Fruit fly (Drosophila melanogaster) whole organism, embryonic: ENCODE data around the gene Vav.

ENCODE experiments used
- Atf3 ChIP-seq: fragments of 200-800 bp; sonication (Bioruptor generic); optimal IDR thresholded peaks from 3 replicates; lab custom pipeline; 2016; ENCODE audit warnings: missing biosample characterization, missing genetic modification characterization
- Atf6 ChIP-seq: fragments of 200-800 bp; sonication (Bioruptor generic); IDR thresholded peaks from 2 replicates; pipeline ENCODE4 v1.3.6; 2022; ENCODE audit warnings: missing biosample characterization, missing genetic modification characterization
- B-H2 ChIP-seq: fragments of 200-800 bp; sonication (Bioruptor generic); optimal IDR thresholded peaks from 2 replicates; lab custom pipeline; 2018; ENCODE audit warnings: missing biosample characterization, mild to moderate bottlenecking, missing genetic modification characterization
- Blimp-1 ChIP-seq: fragments of 200-800 bp; sonication (Bioruptor generic); optimal IDR thresholded peaks from 3 replicates; lab custom pipeline; 2018; ENCODE audit warnings: missing biosample characterization, missing genetic modification characterization, mild to moderate bottlenecking, moderate library complexity, missing genetic modification reagents
- CG11504 ChIP-seq: fragments of 200-800 bp; sonication (Bioruptor generic); optimal IDR thresholded peaks from 3 replicates; lab custom pipeline; 2019; ENCODE audit warnings: missing biosample characterization, mild to moderate bottlenecking, missing genetic modification characterization, moderate library complexity
- CG13296 ChIP-seq: fragments of 200-800 bp; sonication (Bioruptor generic); optimal IDR thresholded peaks from 3 replicates; lab custom pipeline; 2018; ENCODE audit warnings: missing biosample characterization, mild to moderate bottlenecking, missing genetic modification characterization
- CG1529 ChIP-seq: fragments of 200-800 bp; sonication (Bioruptor generic); optimal IDR thresholded peaks from 3 replicates; lab custom pipeline; 2018; ENCODE audit warnings: missing biosample characterization, missing genetic modification characterization
- CG16863 ChIP-seq: fragments of 200-800 bp; sonication (Bioruptor generic); optimal IDR thresholded peaks from 3 replicates; lab custom pipeline; 2016; ENCODE audit warnings: missing biosample characterization, missing genetic modification characterization
- CG17328 ChIP-seq: fragments of 200-800 bp; sonication (Bioruptor generic); IDR thresholded peaks from 2 replicates; pipeline ENCODE4 v1.3.6; 2022; ENCODE audit warnings: missing biosample characterization, missing genetic modification characterization
- CG17361 ChIP-seq: fragments of 200-800 bp; sonication (Bioruptor generic); IDR thresholded peaks from 3 replicates; pipeline ENCODE4 v1.3.6; 2022; ENCODE audit warnings: missing biosample characterization, missing genetic modification characterization
- CG17385 ChIP-seq: fragments of 200-800 bp; sonication (Bioruptor generic); optimal IDR thresholded peaks from 3 replicates; lab custom pipeline; 2018; ENCODE audit warnings: missing biosample characterization, mild to moderate bottlenecking, missing genetic modification characterization
- CG2116 ChIP-seq: fragments of 200-800 bp; sonication (Bioruptor generic); optimal IDR thresholded peaks from 3 replicates; lab custom pipeline; 2018; ENCODE audit warnings: missing biosample characterization, mild to moderate bottlenecking, missing genetic modification characterization
- CG2199 ChIP-seq: fragments of 200-800 bp; sonication (Bioruptor generic); IDR thresholded peaks from 3 replicates; pipeline ENCODE4 v1.3.6; 2022; ENCODE audit warnings: missing biosample characterization, missing genetic modification characterization
- CG3726 ChIP-seq: fragments of 200-800 bp; sonication (Bioruptor generic); IDR thresholded peaks from 3 replicates; pipeline ENCODE4, ENCODE4 v1.3.6; 2022; ENCODE audit warnings: missing biosample characterization, missing genetic modification characterization
- CG4730 ChIP-seq: fragments of 200-800 bp; sonication (Bioruptor generic); IDR thresholded peaks from 2 replicates; pipeline ENCODE4 v1.3.6; 2022; ENCODE audit warnings: missing biosample characterization, missing genetic modification characterization
- CG6254 ChIP-seq: fragments of 200-800 bp; sonication (Bioruptor generic); optimal IDR thresholded peaks from 3 replicates; lab custom pipeline; 2017; ENCODE audit warnings: mild to moderate bottlenecking, missing biosample characterization, missing genetic modification reagents, missing genetic modification characterization
- CG6813 ChIP-seq: fragments of 200-800 bp; sonication (Bioruptor generic); optimal IDR thresholded peaks from 2 replicates; lab custom pipeline; 2017; ENCODE audit warnings: missing biosample characterization, missing genetic modification characterization, mild to moderate bottlenecking, moderate library complexity, missing genetic modification reagents
- CkIIα-i1 ChIP-seq: fragments of 200-800 bp; sonication (Bioruptor generic); IDR thresholded peaks from 2 replicates; pipeline ENCODE4 v1.3.6; 2022; ENCODE audit warnings: missing biosample characterization, missing genetic modification characterization
- CoRest ChIP-seq: fragments of 200-800 bp; sonication (Bioruptor generic); optimal IDR thresholded peaks from 3 replicates; lab custom pipeline; 2018; ENCODE audit warnings: missing biosample characterization, mild to moderate bottlenecking, missing genetic modification characterization, moderate library complexity
- CrebB ChIP-seq: fragments of 200-800 bp; sonication (Bioruptor generic); optimal IDR thresholded peaks from 3 replicates; lab custom pipeline; 2018; ENCODE audit warnings: missing biosample characterization, mild to moderate bottlenecking, missing genetic modification characterization
- D ChIP-seq, 2 experiments: fragments of 200-800 bp in 1 of 2; fragments of >200 bp in 1 of 2; sonication (Bioruptor generic) in 1 of 2; optimal IDR thresholded peaks; 2 replicates in 1 of 2; 3 replicates in 1 of 2; lab custom pipeline; 2017; ENCODE audit warnings: mild to moderate bottlenecking in 1 of 2, missing biosample characterization in 1 of 2, missing genetic modification characterization in 1 of 2, missing genetic modification reagents in 1 of 2
- D19B ChIP-seq: fragments of 200-800 bp; sonication (Bioruptor generic); optimal IDR thresholded peaks from 2 replicates; lab custom pipeline; 2017; ENCODE audit warnings: missing biosample characterization, mild to moderate bottlenecking, missing genetic modification characterization
- Deaf1 ChIP-seq: fragments of 200-800 bp; optimal IDR thresholded peaks from 3 replicates; lab custom pipeline; 2019; ENCODE audit warnings: missing biosample characterization, mild to moderate bottlenecking, missing genetic modification characterization, moderate library complexity
- Dip2 ChIP-seq: fragments of 200-800 bp; sonication (Bioruptor generic); IDR thresholded peaks from 2 replicates; pipeline ENCODE4 v1.3.6; 2022; ENCODE audit warnings: missing biosample characterization, missing genetic modification characterization
- HLH4C ChIP-seq: fragments of 200-800 bp; sonication (Bioruptor generic); IDR thresholded peaks from 3 replicates; pipeline ENCODE4 v1.3.6; 2022; ENCODE audit warnings: missing biosample characterization, missing genetic modification characterization; ENCODE audit not compliant: partially characterized antibody
- Hey ChIP-seq: fragments of 200-800 bp; sonication (Bioruptor generic); optimal IDR thresholded peaks from 3 replicates; lab custom pipeline; 2018; ENCODE audit warnings: missing biosample characterization, mild to moderate bottlenecking, missing genetic modification characterization
- HmgZ ChIP-seq: fragments of 200-800 bp; sonication (Bioruptor generic); optimal IDR thresholded peaks from 2 replicates; lab custom pipeline; 2018; ENCODE audit warnings: missing biosample characterization, mild to moderate bottlenecking, missing genetic modification characterization
- Jarid2 ChIP-seq: fragments of 200-800 bp; sonication (Bioruptor generic); optimal IDR thresholded peaks from 3 replicates; lab custom pipeline; 2017; ENCODE audit warnings: mild to moderate bottlenecking, missing biosample characterization, missing genetic modification reagents, missing genetic modification characterization
- NC2β ChIP-seq: fragments of 200-800 bp; sonication (Bioruptor generic); optimal IDR thresholded peaks from 2 replicates; lab custom pipeline; 2016; ENCODE audit warnings: missing biosample characterization, missing genetic modification characterization
- Sox102F ChIP-seq: fragments of 200-800 bp; sonication (Bioruptor generic); optimal IDR thresholded peaks from 2 replicates; lab custom pipeline; 2018; ENCODE audit warnings: missing biosample characterization, mild to moderate bottlenecking, missing genetic modification characterization, moderate library complexity
- Sry-β ChIP-seq: fragments of 200-800 bp; sonication (Bioruptor generic); optimal IDR thresholded peaks from 2 replicates; lab custom pipeline; 2018; ENCODE audit warnings: missing biosample characterization, mild to moderate bottlenecking, missing genetic modification characterization, moderate library complexity
- ash1 ChIP-seq: fragments of 200-800 bp; sonication (Bioruptor generic); optimal IDR thresholded peaks from 2 replicates; lab custom pipeline; 2018; ENCODE audit warnings: missing biosample characterization, mild to moderate bottlenecking, missing genetic modification characterization
- chm ChIP-seq: fragments of 200-800 bp; sonication (Bioruptor generic); IDR thresholded peaks from 2 replicates; pipeline ENCODE4 v1.3.6; 2022; ENCODE audit warnings: missing biosample characterization, missing genetic modification characterization
- ci ChIP-seq: fragments of 200-800 bp; sonication (Bioruptor generic); IDR thresholded peaks from 3 replicates; pipeline ENCODE4 v1.3.6; 2022; ENCODE audit warnings: missing biosample characterization, missing genetic modification characterization
- dati ChIP-seq: fragments of 200-800 bp; sonication (Bioruptor generic); IDR thresholded peaks from 2 replicates; pipeline ENCODE4 v1.3.6; 2022; ENCODE audit warnings: missing biosample characterization, missing genetic modification characterization
- dmrt11E ChIP-seq: fragments of 200-800 bp; sonication (Bioruptor generic); optimal IDR thresholded peaks from 3 replicates; lab custom pipeline; 2018; ENCODE audit warnings: missing biosample characterization, mild to moderate bottlenecking, missing genetic modification characterization, moderate library complexity
- ems ChIP-seq: fragments of 200-800 bp; sonication (Bioruptor generic); optimal IDR thresholded peaks from 3 replicates; lab custom pipeline; 2016; ENCODE audit warnings: missing biosample characterization, missing genetic modification characterization
- en ChIP-seq: fragments of 200-800 bp; sonication (Bioruptor generic); optimal IDR thresholded peaks from 2 replicates; lab custom pipeline; 2016; ENCODE audit warnings: missing biosample characterization, missing genetic modification characterization
- gem ChIP-seq: fragments of 200-800 bp; sonication (Bioruptor generic); optimal IDR thresholded peaks from 2 replicates; lab custom pipeline; 2019; ENCODE audit warnings: missing biosample characterization, mild to moderate bottlenecking, missing genetic modification characterization, moderate library complexity
- gfzf ChIP-seq: fragments of 200-800 bp; sonication (Bioruptor generic); optimal IDR thresholded peaks from 2 replicates; lab custom pipeline; 2016; ENCODE audit warnings: missing biosample characterization, mild to moderate bottlenecking, missing genetic modification characterization, moderate library complexity
- ham ChIP-seq: fragments of 200-800 bp; sonication (Bioruptor generic); IDR thresholded peaks from 2 replicates; pipeline ENCODE4 v1.3.6; 2022; ENCODE audit warnings: missing biosample characterization, missing genetic modification characterization
- hb ChIP-seq: fragments of 200-800 bp; sonication (Bioruptor generic); IDR thresholded peaks from 3 replicates; pipeline ENCODE4 v1.3.6; 2022; ENCODE audit warnings: missing biosample characterization, missing genetic modification characterization; ENCODE audit not compliant: partially characterized antibody
- lmd ChIP-seq: fragments of 200-800 bp; sonication (Bioruptor generic); IDR thresholded peaks from 2 replicates; pipeline ENCODE4 v1.3.6; 2022; ENCODE audit warnings: missing biosample characterization, missing genetic modification characterization
- phol ChIP-seq: fragments of 200-800 bp; sonication (Bioruptor generic); optimal IDR thresholded peaks from 3 replicates; lab custom pipeline; 2018; ENCODE audit warnings: missing biosample characterization, mild to moderate bottlenecking, missing genetic modification characterization, moderate library complexity
- psq ChIP-seq: fragments of 200-800 bp; sonication (Bioruptor generic); optimal IDR thresholded peaks from 2 replicates; lab custom pipeline; 2017; ENCODE audit warnings: missing biosample characterization, missing genetic modification characterization
- ro ChIP-seq: fragments of 200-800 bp; sonication (Bioruptor generic); IDR thresholded peaks from 2 replicates; pipeline ENCODE4 v1.3.6; 2022; ENCODE audit warnings: missing biosample characterization, missing genetic modification characterization
- sens ChIP-seq: fragments of 200-800 bp; sonication (Bioruptor generic); peaks from one replicate; lab custom pipeline; 2016; ENCODE audit warnings: missing biosample characterization, missing genetic modification characterization
- seq ChIP-seq: fragments of 200-800 bp; sonication (Bioruptor generic); IDR thresholded peaks from 2 replicates; pipeline ENCODE4 v1.3.6; 2022; ENCODE audit warnings: missing biosample characterization, missing genetic modification characterization
- twi ChIP-seq: fragments of 200-800 bp; optimal IDR thresholded peaks from 2 replicates; lab custom pipeline; 2019; ENCODE audit warnings: missing biosample characterization, mild to moderate bottlenecking, missing genetic modification characterization, moderate library complexity
- z ChIP-seq: fragments of 200-800 bp; sonication (Bioruptor generic); IDR thresholded peaks from 3 replicates; pipeline ENCODE4 v1.3.6; 2022; ENCODE audit warnings: missing biosample characterization, missing genetic modification characterization

Gene Vav

DNA sequence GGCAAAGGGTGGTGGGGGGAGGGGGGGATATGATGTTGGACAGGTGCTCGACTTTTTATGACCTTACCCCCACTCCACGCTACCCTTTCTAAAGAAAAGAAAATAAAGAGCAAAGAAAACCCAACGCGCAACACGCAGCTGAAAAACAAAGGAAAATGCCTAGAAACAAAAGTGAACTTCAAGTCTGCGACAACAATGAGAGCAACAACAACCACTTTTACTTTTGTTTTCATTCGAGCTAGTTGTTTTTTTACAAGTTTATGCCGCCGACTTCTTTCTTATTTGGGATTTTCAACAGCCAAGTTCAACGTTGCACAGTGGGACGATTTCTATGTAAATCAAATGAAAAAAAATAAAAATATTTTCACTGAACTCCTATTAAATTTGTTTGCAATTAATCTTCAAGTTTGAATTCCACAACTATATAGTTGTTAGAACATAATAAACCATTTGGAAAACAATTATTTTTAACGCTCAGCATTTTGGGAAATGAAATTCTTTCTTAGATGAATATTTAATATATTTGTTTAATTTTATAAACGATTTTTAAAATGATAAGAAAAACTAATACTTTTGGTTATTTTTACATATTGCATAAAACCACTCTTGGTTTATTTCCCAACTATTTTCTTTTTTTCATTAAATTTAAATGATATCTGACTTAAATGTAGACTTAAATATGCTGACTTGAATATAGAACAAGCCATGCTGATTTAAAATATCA lies 36.9 kb upstream of the Vav start (continued):
- TF ChIP-seq CG2116 (GFP tag; lab: Kevin White, UChicago) (peak; percentile 7), seq (GFP tag; lab: Robert Waterston, UW) (no peak), D19B (GFP tag; lab: Kevin White, UChicago) (no peak), Hey (tag; lab: Kevin White, UChicago) (no peak), CG17361 (GFP tag; lab: Robert Waterston, UW) (peak; percentile 89), gem (tag; lab: Kevin White, UChicago) (peak; percentile 75), CG1529 (GFP tag; lab: Kevin White, UChicago) (no peak), CrebB (tag; lab: Kevin White, UChicago) (no peak), CkIIα-i1 (no peak), dati (GFP tag; lab: Robert Waterston, UW) (no peak), Blimp-1 (GFP tag; lab: Kevin White, UChicago) (peak; percentile 91), ash1 (GFP tag; lab: Kevin White, UChicago) (no peak), ham (GFP tag; lab: Robert Waterston, UW) (no peak), CG6254 (GFP tag; lab: Kevin White, UChicago) (no peak), CG2199 (GFP tag; lab: Robert Waterston, UW) (no peak), B-H2 (GFP tag; lab: Kevin White, UChicago) (no peak), Sox102F (GFP tag; lab: Kevin White, UChicago) (peak; percentile 64), CG4730 (GFP tag; lab: Robert Waterston, UW) (no peak), psq (GFP tag; lab: Kevin White, UChicago) (no peak), Sry-β (GFP tag; lab: Kevin White, UChicago) (no peak), Jarid2 (no peak), en (GFP tag; lab: Kevin White, UChicago) (no peak), NC2β (GFP tag; lab: Kevin White, UChicago) (no peak), phol (tag; lab: Kevin White, UChicago) (peak; percentile 70), CG13296 (no peak), chm (GFP tag; lab: Robert Waterston, UW) (no peak), CG11504 (tag; lab: Kevin White, UChicago) (peak; percentile 76), CG6813 (GFP tag; lab: Kevin White, UChicago) (no peak), HLH4C (GFP tag; lab: Robert Waterston, UW) (no peak), Deaf1 (no peak), Atf3 (GFP tag; lab: Kevin White, UChicago) (no peak), CG17385 (GFP tag; lab: Kevin White, UChicago) (peak; percentile 38), Dip2 (no peak), CoRest (tag; lab: Kevin White, UChicago) (peak; percentile 63), CG3726 (no peak), lmd (no peak), gfzf (GFP tag; lab: Kevin White, UChicago) (no peak), z (GFP tag; lab: Robert Waterston, UW) (no peak), dmrt11E (tag; lab: Kevin White, UChicago) (peak; percentile 52), D (optimal IDR thresholded peaks at IDR 0.05; lab: Kevin White, UChicago) (no peak), D (GFP tag; optimal IDR thresholded peaks at IDR 0.05; lab: Kevin White, UChicago) (peak; percentile 53), CG16863 (GFP tag; lab: Kevin White, UChicago) (no peak), ems (GFP tag; lab: Kevin White, UChicago) (no peak), Atf6 (GFP tag; lab: Robert Waterston, UW) (no peak), HmgZ (no peak), sens (GFP tag; lab: Kevin White, UChicago) (peak; percentile 46), ro (no peak), twi (tag; lab: Kevin White, UChicago) (no peak), ci (no peak), hb (GFP tag; lab: Robert Waterston, UW) (no peak), CG17328 (GFP tag; lab: Robert Waterston, UW) (no peak)
